Worm (Caenorhabditis elegans) whole organism, dauer: ENCODE data around the gene nspe-7.

Experiments used
- unc-62 ChIP-seq: sonication (generic microtip); optimal IDR thresholded peaks from 2 replicates; lab custom pipeline; 2017; ENCODE audit warnings: missing biosample characterization, missing genetic modification reagents, missing genetic modification characterization

Gene nspe-7

DNA sequence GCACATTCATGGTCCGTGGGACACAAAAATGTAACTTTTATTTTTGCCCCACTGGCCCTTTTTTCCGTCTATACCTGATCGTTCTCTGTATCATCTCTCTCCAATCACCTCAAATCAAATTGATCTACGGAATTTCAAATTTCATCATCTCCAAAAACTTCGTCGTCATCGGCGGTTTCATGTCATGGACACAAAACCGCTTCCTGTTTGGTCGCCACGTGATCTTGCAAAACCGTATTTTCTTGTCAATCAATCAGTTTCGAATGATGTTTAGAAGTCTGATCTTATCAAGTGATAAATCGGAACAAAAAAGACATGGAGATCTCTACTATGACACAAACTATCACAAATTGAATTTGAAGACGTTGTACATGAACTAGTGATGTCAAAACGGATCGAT is 1.3 kb upstream of the nspe-7 start:
- no peak for TF ChIP-seq unc-62 (GFP tag; lab: Kevin White, UChicago)

DNA sequence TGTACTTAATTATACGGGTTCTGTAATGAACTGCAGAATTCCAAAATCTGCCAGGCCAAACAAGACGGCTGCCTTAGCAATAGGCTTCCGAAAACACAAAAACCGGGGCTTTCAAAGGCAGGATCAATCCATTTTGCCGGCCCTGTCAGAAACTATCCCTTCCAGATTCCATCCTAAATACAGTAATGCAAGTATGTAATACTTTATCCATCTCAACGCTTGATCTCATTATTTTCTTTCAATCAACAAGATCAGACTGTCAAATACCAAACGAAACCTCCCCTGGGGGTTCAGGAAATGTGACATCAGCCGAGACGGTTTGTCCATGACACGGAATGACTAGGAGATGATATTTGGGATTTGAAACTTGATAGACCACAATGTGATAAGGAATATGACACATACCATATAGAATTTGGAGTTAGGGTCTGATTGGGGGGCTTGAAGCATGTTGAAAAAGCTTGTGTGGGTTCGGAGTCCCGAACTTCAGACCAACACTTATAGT is 815 bp upstream of the nspe-7 start:
- no peak for TF ChIP-seq unc-62 (GFP tag; lab: Kevin White, UChicago)

DNA sequence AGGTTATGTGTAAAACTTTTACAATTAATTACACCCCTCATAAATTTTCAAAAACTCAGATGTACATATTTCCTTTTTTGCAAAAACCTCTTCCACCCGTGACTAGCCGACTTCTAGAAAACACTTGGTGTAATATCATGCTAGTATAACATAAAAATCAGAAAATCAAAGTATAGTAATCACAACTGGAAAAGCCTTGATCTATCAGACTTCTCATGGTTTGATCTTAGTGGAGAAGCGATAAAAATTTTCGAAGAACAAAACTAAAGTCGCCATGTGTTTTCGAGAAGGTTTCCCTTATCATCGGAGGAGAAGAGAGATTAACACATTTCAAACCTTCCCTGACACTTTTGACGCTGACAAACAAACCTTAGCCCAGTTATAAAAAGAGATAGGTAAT is 1.6 kb downstream of the nspe-7 start, which contains the start of gene nspe-5:
TSS of gene nspe-5 (plus strand) at position 301 of the 400 bp plus-strand sequence.
- TF ChIP-seq unc-62 (GFP tag; lab: Kevin White, UChicago) = no peak

DNA sequence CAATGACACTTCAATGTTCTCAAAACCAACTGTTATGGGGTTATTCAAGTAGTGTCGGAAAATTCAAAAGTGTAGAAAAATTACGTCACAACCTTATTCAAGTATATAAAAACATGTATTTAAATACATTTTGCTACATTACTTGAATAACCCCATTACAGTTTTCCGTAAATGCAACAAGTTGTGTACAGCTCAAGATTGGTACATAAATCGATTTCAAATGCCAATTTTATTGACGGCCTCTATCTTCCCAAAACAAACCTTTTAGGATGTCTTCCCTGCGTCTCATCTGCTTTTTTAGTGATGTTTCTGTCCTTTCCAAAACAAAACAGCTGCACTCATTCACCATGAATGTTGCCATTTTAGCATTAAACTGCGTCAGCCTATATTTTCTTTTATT is 2.4 kb downstream of the nspe-7 start, which contains the start of gene Y38E10A.28:
TSS of gene Y38E10A.28 (plus strand) at position 301 of the 400 bp plus-strand sequence.
- TF ChIP-seq unc-62 (GFP tag; lab: Kevin White, UChicago) = no peak

DNA sequence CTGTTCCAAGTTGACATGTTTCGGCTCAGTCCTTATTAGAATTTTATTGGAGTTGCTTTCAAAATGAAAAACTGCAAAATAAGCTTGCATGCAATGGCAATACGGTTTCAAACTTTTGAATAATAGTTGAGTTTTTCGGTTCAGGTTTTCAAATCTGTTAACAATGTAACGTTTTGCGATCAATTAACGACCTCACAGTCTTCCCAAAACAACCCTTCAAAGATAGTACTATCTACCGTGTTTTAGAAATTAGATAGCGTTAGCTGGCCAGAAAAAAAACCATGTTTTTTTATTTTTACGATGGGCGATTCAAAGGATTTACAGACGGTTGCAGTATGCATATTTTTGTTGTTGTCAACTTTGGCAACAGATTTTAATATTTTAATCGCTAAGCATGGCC is 3.9 kb downstream of the nspe-7 start, which contains the start of gene Y38E10A.34:
TSS of gene Y38E10A.34 (plus strand) at position 301 of the 400 bp plus-strand sequence.
- TF ChIP-seq unc-62 (GFP tag; lab: Kevin White, UChicago) = no peak

DNA sequence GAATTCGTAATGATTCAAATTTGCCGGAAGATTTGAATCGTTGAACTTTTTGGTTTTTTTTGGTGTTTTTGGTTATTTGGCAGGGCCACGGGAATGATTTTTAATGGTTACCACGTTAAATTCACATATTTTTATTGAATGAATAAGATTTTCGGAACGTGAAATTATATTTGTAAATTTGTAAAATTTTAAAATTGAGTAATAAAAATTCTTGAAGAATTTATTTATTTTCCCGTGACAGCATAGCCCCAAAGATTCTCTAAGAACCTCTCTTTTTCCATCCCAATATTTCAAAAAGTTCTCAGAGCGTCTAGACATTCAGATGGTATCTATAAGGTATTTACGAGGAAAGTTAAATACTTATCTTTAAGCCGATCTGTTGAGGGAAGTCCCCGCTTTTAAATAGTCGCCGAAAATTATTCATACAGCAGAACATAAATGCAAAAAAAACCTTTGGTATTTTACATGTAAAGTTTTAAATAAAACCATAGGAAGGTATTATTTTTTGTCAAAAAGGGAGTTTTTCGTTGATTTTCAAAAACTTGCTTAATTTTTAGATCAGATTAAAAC is 7.8 kb downstream of the nspe-7 start, which contains the start of gene Y38E10A.17:
TSS of gene Y38E10A.17 (minus strand) at position 51 of the 570 bp plus-strand sequence.
- no peak for TF ChIP-seq unc-62 (GFP tag; lab: Kevin White, UChicago)

DNA sequence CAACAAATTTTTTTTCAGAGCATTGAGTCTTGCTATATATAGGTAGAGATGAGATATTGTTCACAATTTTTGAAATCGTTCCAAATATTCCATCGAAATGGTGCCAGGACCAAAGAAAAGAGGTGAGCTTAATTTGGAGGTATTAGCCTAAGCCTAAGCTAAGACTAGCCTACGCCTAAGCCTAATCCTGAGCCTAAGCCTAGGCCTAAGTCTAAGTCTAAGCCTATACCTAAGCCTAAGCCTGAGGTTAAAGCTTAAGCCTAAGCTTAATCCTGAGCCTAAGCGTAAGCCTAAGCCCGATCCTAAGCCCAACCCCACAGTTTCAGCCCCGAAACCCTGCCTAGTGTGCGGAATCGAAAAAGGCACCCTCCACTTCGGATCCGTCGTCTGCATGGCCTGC is 9.6 kb downstream of the nspe-7 start, which contains the start of gene nhr-234:
TSS of gene nhr-234 (plus strand) at position 77 of the 400 bp plus-strand sequence.
- no peak for TF ChIP-seq unc-62 (GFP tag; lab: Kevin White, UChicago)

DNA sequence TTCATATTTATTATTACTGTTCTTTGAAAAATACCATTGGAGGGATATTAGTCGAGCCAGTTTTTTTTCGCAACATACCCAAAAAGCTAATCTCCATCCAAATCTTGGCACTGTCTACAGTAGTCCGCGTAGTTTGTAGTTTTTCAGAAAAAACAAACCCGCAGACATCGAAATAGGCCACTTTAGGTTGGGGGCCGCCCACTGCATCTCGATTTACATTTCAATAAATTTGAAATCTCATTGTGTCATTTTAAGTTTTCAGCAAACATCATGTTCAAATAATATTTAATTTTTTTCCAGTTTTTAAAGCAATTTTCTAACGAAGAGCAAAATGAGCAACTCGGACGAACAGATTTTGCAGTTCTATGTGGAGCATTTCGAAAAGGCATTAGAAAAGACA is 13.4 kb downstream of the nspe-7 start, which contains the start of gene nhr-235:
TSS of gene nhr-235 (plus strand) at position 301 of the 400 bp plus-strand sequence.
- TF ChIP-seq unc-62 (GFP tag; lab: Kevin White, UChicago) = no peak

DNA sequence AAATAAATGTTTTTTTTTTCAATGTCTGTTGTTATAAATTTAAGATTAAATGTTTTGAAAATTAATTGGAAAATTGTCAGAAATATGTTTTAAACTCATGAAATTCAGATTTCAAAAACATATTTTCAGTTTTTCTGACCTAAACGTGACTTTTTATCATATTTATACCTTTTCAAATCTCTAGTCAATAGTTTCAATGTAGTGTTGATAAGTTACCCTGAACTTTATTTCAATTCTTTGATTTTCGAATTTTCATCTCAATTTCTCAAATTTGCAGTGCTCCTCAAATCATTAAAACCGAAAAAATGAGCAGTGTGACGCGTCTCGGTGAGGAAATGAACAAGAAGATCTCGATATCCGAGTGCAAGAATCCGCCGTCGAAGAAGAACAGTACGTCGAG is 27.5 kb downstream of the nspe-7 start, which contains the start of gene rgs-4:
TSS of gene rgs-4 (plus strand) at position 301 of the 400 bp plus-strand sequence.
- no peak for TF ChIP-seq unc-62 (GFP tag; lab: Kevin White, UChicago)

DNA sequence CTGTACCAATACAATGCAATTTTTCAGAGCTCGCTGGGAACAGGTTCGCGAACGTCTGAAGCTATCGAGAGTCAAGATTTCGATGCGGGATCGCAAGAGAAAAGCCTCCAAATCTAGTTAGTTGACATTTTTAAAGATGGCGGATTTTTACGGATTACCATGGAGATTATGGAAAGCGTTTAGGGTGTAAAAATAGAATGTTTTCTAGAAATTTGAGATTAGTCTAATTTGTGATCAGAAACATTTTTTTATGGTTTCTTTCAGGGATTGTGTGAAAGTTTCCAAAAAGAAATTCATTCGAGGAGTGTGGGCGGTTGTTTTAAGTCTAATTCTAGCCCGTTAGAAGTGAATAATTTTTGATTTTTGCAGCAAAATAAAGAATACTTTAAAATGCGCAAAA is 28.8 kb downstream of the nspe-7 start:
- no peak for TF ChIP-seq unc-62 (GFP tag; lab: Kevin White, UChicago)

DNA sequence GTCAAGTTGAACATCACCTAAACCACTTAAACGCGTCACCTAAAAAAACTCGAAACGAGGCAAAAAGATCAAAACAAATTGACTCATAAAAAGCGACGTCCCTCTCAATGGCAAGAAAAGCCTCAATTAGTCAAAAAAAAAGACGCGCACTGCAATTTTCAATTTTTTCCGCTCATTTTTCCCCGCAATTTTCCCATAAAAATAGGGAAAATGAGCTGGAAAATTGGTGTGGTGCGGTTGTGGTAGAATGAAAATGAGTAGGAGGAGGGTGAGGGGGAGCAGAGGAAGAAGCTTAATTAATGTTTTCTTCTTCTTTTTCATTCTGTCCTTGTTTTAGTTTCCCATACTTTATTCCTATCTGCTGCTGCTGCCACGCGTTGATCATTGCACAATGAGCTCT is 30.6 kb downstream of the nspe-7 start:
- TF ChIP-seq unc-62 (GFP tag; lab: Kevin White, UChicago) = no peak

DNA sequence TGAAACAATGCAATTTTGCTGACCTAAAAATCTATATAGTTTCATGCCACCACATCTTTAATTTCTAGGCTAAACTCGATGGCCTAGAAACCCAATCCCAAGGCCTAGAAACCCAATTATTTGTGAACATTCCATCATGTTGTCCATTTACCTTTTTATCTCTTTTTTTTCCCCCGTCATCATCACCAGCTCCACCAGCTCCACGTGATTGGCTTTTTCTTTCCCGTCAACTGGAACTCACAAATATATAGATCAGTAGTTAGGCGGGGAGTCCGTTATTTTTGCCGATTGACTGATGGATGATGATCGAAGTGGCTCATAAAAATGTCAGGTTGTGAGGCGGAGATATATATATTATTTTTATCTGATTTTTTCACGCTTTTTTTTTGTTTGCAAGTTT is 31.4 kb downstream of the nspe-7 start:
- no peak for TF ChIP-seq unc-62 (GFP tag; lab: Kevin White, UChicago)

DNA sequence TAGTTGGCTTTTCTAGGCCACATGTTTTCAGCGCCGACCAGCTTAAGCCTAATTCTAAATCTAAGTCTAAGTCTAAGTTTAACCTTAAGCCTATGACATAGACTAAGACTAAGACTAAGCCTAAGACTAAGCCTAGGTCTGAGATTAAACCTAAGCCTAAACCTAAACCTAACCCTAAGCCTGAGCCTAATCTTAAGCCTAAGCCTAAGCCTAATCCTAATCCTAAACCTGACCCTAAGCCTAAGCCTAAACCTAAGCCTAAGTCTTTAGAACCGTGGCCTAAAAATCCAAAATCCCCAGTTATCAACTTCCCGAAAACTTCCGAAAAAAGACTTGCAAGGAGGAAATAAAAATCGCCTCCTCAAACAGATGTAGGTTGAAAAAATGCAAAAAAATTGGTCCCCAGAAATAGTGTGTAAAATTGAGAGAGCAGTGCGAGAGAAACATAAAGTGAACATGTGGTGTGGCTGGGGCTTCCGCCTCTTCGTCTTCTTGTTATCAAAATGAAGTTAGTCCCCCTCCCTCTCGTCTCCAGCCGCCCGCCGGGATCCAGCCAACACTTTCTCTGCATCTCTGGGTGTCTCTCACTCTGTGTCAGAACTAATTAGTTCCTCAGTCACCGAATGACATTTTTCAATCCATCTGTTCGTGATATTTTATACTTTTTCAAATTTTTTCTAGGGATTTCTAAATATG is 32.8 kb downstream of the nspe-7 start:
- TF ChIP-seq unc-62 (GFP tag; lab: Kevin White, UChicago) = no peak

DNA sequence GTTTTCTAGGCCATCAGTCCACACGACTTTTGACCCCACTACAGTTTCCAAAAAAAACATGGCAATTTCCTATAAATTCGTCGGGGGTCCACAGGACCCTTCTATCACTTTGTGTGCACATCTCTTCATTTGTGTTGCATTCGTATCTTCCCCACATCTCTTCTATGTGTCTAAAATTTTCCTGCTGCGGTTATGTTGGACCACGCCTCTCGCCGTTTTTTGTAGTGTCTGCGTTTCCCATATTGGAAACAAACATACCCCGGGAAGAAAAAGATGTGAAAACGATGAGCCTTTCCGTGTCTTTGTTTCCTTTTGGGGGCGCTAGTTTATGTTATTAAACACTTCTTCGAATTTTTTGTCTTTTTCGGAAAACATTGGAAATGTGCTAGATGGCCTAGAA is 34.9 kb downstream of the nspe-7 start:
- TF ChIP-seq unc-62 (GFP tag; lab: Kevin White, UChicago) = no peak

DNA sequence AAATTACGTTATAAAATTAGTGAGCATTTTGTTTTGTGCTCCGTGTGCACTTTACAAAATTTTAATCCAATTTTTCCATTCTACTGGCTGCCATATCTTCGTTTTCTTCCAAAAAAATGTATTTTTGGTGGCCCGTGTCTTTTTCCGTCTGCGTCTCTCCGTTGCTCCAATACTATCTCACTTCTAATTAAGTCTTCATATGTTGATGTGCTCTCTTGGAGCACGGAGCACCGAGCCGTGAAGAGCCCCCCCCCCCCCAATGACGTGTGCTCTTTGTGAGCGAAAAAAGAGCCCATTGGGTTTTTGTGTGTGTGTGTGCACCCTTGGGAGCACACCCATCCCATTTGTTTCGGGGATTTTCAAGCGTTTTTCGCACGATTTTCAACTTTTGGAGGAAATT is 38.0 kb downstream of the nspe-7 start:
- TF ChIP-seq unc-62 (GFP tag; lab: Kevin White, UChicago) = no peak

DNA sequence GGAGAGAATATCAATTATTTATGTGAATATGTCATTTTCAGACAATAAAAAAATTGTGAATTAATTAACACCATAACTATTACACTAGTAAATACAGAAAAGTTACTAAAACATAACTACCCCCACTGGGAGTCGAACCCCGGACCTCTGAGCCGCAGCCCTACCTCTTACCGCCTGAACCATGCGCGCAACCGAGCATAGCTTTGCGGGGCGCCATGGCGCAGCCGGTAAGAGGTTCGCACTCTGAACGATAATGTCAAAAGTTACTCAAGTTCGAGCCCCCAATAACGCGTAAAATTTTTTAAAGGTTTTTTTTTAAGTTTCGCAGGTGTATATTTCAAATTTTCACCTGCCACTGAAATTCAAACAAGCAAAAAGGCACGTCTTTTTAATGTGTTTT is 39.1 kb downstream of the nspe-7 start:
- no peak for TF ChIP-seq unc-62 (GFP tag; lab: Kevin White, UChicago)
